Fruit fly (Drosophila melanogaster) Kc167 (cell line): Measurements from ENCODE around the gene CG31516.

Experiments used
- Myc ChIP-seq: fragments of >200 bp; optimal IDR thresholded peaks from 2 replicates; lab custom pipeline; 2017; ENCODE audit warnings: missing external identifiers
- Sin3A ChIP-seq: fragments of >200 bp; optimal IDR thresholded peaks from 2 replicates; lab custom pipeline; 2018; ENCODE audit warnings: missing external identifiers
- h ChIP-seq: fragments of >200 bp; optimal IDR thresholded peaks from 3 replicates; lab custom pipeline; 2018; ENCODE audit warnings: missing external identifiers
- insv ChIP-seq: fragments of >200 bp; optimal IDR thresholded peaks from 3 replicates; lab custom pipeline; 2018; ENCODE audit warnings: missing external identifiers
- psq ChIP-seq: fragments of >200 bp; optimal IDR thresholded peaks from 2 replicates; lab custom pipeline; 2017; ENCODE audit warnings: missing external identifiers
- ttk ChIP-seq: sonication (Bioruptor generic); optimal IDR thresholded peaks from 2 replicates; lab custom pipeline; 2017; ENCODE audit warnings: missing external identifiers

CG31516 gene

DNA sequence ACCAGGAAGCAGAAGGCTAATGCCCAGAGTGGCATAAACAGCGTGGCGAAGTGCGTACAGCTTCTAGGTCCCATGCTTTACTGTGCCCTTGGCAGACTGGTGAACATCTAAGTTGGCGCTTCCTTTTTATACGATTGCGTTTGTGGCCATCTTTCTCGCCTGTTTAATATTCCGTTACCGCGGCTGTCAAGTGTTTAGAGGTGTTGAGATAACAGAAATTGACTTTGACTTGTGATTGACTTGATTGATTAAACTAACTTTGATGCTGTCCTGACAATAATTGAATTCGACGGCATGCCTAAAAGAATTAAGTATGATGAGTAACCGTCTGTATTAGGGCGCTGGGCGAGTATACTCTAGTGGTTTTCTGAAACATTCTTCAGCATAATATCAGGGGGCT is 29.8 kb downstream of the CG31516 start, which contains the start of gene Dsk:
Gene Dsk (minus strand): TSS at position 101 of the 400 bp plus-strand sequence.
- no peak for TF ChIP-seq psq (lab: Kevin White, UChicago)
- no peak for TF ChIP-seq h (lab: Kevin White, UChicago)
- no peak for TF ChIP-seq insv (lab: Kevin White, UChicago)
- no peak for TF ChIP-seq ttk (lab: Kevin White, UChicago)
- no peak for TF ChIP-seq Sin3A (lab: Kevin White, UChicago)
- TF ChIP-seq Myc (lab: Kevin White, UChicago): no peak

DNA sequence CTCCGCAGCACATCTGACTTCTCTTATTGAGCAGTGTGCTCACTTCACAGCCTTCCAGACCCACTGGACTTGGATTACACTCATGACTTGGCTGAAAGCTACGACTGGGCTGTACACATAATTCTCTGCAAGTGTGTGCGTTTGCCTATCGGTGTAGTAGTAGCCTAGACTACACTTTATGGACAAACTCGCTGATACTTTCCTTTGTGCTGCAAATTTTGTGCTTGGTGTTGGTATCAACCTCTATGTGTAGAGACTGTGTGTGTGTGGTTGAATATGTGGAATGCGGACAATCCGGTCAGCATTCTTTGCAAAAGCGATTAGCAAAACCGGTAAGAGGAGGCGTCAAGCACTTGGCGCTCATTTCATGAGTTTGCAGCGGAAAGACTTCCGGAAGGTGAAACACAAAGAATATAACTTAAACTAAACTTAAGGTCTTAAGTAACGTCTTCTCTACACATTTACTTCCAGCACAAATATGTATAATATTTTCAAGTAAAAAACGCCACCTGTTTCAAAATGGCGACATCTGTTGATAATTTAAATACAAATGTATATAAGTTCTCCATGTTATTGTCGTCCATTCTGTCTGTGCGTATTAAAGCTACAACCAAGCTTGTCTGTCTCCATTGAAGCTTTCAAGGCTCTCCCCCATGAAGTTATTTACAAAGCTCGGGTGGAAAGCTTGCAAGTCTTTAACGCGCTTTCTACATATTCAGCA is 33.0 kb downstream of the CG31516 start:
- TF ChIP-seq psq (lab: Kevin White, UChicago) (no peak), Sin3A (lab: Kevin White, UChicago) (no peak), insv (lab: Kevin White, UChicago) (no peak), h (lab: Kevin White, UChicago) (no peak), Myc (lab: Kevin White, UChicago) (no peak), ttk (lab: Kevin White, UChicago) (no peak)

DNA sequence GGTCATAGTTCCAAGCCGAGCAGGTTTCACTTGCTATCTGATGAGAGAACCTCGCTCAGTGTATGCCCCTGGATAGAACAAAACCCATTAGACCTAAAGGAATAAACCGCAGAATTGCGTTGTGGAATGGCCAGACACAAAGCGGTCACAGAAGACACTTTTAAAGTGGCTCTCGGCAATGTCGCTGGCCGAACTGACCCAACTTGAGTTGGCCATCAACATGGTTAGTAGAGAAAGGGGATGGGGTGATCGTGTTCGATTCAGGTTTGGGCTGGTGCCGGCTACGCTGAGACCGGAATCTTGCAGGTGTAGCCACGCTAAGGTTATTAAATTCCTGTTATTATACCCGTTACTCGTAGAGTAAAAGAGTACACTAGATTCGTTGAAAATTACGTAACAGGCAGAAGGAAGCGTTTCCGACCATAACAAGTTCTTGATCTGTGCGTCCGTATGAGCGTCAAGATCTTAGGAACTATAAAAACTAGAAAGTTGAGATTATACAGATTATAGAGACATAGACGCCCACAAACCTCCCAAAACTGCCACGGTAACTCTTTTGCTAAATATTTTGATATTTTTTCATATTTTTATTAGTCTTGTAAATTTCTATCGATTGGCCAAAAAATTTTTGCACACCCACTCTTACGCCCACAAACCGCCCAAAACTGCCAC is 39.3 kb downstream of the CG31516 start:
- no peak for TF ChIP-seq ttk (lab: Kevin White, UChicago)
- TF ChIP-seq psq (lab: Kevin White, UChicago): no peak
- TF ChIP-seq insv (lab: Kevin White, UChicago): no peak
- TF ChIP-seq Sin3A (lab: Kevin White, UChicago): no peak
- no peak for TF ChIP-seq Myc (lab: Kevin White, UChicago)
- no peak for TF ChIP-seq h (lab: Kevin White, UChicago)

DNA sequence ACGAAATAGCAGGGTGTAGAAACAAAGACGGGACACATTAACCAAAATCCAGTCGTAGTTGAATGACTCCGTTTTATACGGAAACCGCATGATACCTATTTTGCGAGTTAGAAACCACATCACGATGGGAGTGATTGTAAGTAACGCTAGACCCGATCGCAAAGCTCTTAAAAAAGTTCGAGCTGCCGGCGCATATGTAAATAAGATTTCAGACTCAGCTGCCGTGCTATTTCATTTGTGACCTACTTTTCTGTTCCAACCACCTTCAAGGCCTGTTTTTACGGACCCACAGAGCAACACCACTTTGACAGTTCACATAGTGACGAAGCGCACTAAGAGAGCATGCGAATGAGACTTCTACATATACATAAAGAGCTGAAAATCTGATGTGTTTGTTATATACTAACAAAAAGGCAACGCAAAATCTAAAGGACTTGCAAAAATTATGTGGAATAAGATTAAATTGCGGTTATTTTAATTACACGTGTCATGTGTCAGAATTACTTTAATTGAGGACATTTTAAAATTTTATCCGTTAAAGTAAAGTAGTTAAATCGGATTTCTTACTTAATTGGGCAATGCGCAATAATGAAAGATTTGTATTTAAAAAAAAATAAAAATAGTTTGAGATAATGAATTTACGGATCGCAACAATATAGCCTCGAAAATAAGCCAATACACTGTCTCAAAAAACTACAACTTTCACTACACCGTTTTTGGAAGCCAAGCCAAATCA is 41.0 kb downstream of the CG31516 start:
- TF ChIP-seq insv (lab: Kevin White, UChicago): no peak
- no peak for TF ChIP-seq Sin3A (lab: Kevin White, UChicago)
- no peak for TF ChIP-seq Myc (lab: Kevin White, UChicago)

DNA sequence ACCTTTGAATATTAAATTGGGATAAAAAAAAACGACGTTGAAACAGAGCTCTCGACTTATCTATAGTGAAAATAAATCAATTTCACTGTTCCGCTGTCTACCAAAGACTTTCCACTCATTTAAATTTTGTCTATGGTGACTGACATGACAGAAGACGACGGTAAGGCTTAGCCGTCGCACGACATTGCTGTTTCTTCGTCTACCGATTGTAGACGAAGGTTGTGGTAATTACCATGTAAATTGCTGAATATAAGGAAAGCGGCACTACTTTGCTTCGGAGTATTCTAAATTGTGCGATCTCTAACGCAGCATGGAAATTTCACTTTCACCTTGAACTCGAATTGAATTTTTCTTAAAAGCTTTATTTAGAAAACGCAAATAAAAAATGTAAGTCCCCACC is 43.2 kb downstream of the CG31516 start:
- TF ChIP-seq ttk (lab: Kevin White, UChicago): no peak
- TF ChIP-seq psq (lab: Kevin White, UChicago): no peak
- no peak for TF ChIP-seq h (lab: Kevin White, UChicago)
- no peak for TF ChIP-seq Sin3A (lab: Kevin White, UChicago)
- no peak for TF ChIP-seq Myc (lab: Kevin White, UChicago)
- TF ChIP-seq insv (lab: Kevin White, UChicago): no peak

DNA sequence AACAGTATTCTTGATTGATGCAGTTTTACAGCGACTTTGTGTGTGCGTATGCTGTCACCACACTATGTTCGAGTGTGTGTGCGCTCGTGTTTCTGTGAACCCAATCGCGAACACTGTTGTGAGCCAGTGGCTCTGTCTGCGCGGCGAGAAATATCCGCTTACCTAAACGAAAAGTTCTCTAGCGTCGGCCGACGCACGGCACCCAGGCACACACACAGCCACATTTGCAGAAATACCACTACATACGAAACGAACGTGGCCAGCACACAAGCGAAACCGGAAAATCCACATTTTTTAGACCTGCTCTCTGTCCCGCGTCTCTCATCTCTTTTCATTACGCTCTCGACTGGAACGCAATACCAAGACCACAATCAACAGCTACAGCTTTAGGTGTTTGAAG is 45.0 kb downstream of the CG31516 start:
- no peak for TF ChIP-seq Sin3A (lab: Kevin White, UChicago)
- TF ChIP-seq insv (lab: Kevin White, UChicago): no peak
- no peak for TF ChIP-seq ttk (lab: Kevin White, UChicago)
- no peak for TF ChIP-seq psq (lab: Kevin White, UChicago)
- no peak for TF ChIP-seq Myc (lab: Kevin White, UChicago)
- TF ChIP-seq h (lab: Kevin White, UChicago): no peak

DNA sequence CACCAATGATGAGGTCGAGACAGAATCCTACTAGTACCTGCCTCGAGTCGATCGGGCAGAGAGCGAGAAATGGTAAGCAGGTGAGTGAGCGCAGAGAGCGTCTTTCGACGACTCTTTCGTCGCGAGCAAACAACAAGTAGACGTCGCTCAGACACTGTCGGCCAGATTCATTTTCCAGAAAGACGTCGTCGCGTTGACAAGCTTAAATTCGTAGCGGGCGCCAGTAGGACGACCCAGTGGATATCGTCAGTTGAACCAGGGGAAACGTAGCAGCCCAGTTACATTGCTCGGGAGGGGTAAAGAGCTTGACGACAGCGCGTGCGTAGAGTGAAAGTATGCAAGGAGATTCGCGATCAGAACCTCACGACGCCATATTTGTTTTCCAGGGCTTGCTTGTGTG is 45.5 kb downstream of the CG31516 start, which contains the start of gene CG12581:
Gene CG12581 (plus strand): TSS at position 163 of the 400 bp plus-strand sequence.
- no peak for TF ChIP-seq Myc (lab: Kevin White, UChicago)
- TF ChIP-seq ttk (lab: Kevin White, UChicago): no peak
